Worm (Caenorhabditis elegans): ENCODE data around the gene emc-6.

The emc-6 gene

ce11 chrIV:7747838-7748237 lies 38.3 kb upstream of the emc-6 start, which contains the start of gene klo-1:
klo-1 (minus strand) TSS chrIV:7748225.
- no peak for TF ChIP-seq alr-1 (tag; optimal IDR thresholded peaks at IDR 0.05)
- peak; percentile 38 for TF ChIP-seq sma-9 (GFP tag; optimal IDR thresholded peaks at IDR 0.05)
- TF ChIP-seq sma-9 (tag; optimal IDR thresholded peaks at IDR 0.05), result no peak
- TF ChIP-seq Y55F3AM.14 (GFP tag; optimal IDR thresholded peaks at IDR 0.05), result no peak
- TF ChIP-seq fos-1 (tag; optimal IDR thresholded peaks at IDR 0.05), result peak; percentile 83
- no peak for TF ChIP-seq unc-55 (GFP tag; optimal IDR thresholded peaks at IDR 0.05)
- TF ChIP-seq crh-2 (tag; optimal IDR thresholded peaks at IDR 0.05), result peak; percentile 54

- TF ChIP-seq snpc-4 (tag; optimal IDR thresholded peaks at IDR 0.05) (no peak), nhr-129 (tag; optimal IDR thresholded peaks at IDR 0.05) (no peak), dmd-4 (tag; optimal IDR thresholded peaks at IDR 0.05) (no peak), mab-5 (tag; optimal IDR thresholded peaks at IDR 0.05) (no peak), nhr-10 (tag; optimal IDR thresholded peaks at IDR 0.05) (no peak), nhr-21 (tag; optimal IDR thresholded peaks at IDR 0.05) (no peak), nhr-237 (tag; optimal IDR thresholded peaks at IDR 0.05) (no peak), ZK546.5 (tag; optimal IDR thresholded peaks at IDR 0.05) (no peak), nhr-11 (tag; optimal IDR thresholded peaks at IDR 0.05) (no peak), ztf-1 (GFP tag; conservative IDR thresholded peaks at IDR 0.05) (no peak), unc-62 (GFP tag; optimal IDR thresholded peaks at IDR 0.05) (no peak), blmp-1 (tag; optimal IDR thresholded peaks at IDR 0.05; ENCODE audit: insufficient read depth) (no peak), ztf-11 (tag; optimal IDR thresholded peaks at IDR 0.05) (no peak), ceh-16 (tag; optimal IDR thresholded peaks at IDR 0.05) (no peak), F13H6.1 (tag; optimal IDR thresholded peaks at IDR 0.05) (no peak), lin-11 (tag; optimal IDR thresholded peaks at IDR 0.05) (no peak), ceh-82 (tag; optimal IDR thresholded peaks at IDR 0.05) (no peak)
Observed at ce11 chrIV:7743539-7743938, 34.0 kb upstream of the emc-6 start, which contains the start of gene npr-35. npr-35 (plus strand) TSS chrIV:7743839.

- TF ChIP-seq nhr-237 (tag; optimal IDR thresholded peaks at IDR 0.05) (no peak), ceh-82 (tag; optimal IDR thresholded peaks at IDR 0.05) (no peak), lin-39 (tag; optimal IDR thresholded peaks at IDR 0.05) (no peak)
Observed at ce11 chrIV:7736616-7737015, 27.1 kb upstream of the emc-6 start.

- TF ChIP-seq lin-13 (GFP tag; optimal IDR thresholded peaks at IDR 0.05), result no peak
- no peak for TF ChIP-seq elt-3 (tag; optimal IDR thresholded peaks at IDR 0.05)
- TF ChIP-seq ama-1 (optimal IDR thresholded peaks at IDR 0.05), result no peak
- no peak for TF ChIP-seq mbf-1 (tag; optimal IDR thresholded peaks at IDR 0.05)
- no peak for TF ChIP-seq unc-55 (GFP tag; optimal IDR thresholded peaks at IDR 0.05)
- no peak for TF ChIP-seq alr-1 (tag; optimal IDR thresholded peaks at IDR 0.05)
- TF ChIP-seq nhr-21 (tag; optimal IDR thresholded peaks at IDR 0.05), result no peak
- no peak for TF ChIP-seq sma-9 (GFP tag; optimal IDR thresholded peaks at IDR 0.05)
- TF ChIP-seq sma-9 (tag; optimal IDR thresholded peaks at IDR 0.05), result no peak
- TF ChIP-seq gmeb-1 (tag; optimal IDR thresholded peaks at IDR 0.05), result no peak
- no peak for TF ChIP-seq lin-11 (tag; optimal IDR thresholded peaks at IDR 0.05)
- no peak for TF ChIP-seq crh-2 (tag; optimal IDR thresholded peaks at IDR 0.05)
- TF ChIP-seq unc-62 (GFP tag; optimal IDR thresholded peaks at IDR 0.05), result no peak
- TF ChIP-seq nhr-77 (tag; optimal IDR thresholded peaks at IDR 0.05), result no peak
- no peak for TF ChIP-seq nhr-23 (tag; optimal IDR thresholded peaks at IDR 0.05)
- no peak for TF ChIP-seq ceh-82 (tag; optimal IDR thresholded peaks at IDR 0.05)
- no peak for TF ChIP-seq ceh-16 (tag; optimal IDR thresholded peaks at IDR 0.05)
- TF ChIP-seq nhr-12 (tag; optimal IDR thresholded peaks at IDR 0.05), result no peak
- TF ChIP-seq skn-1 (tag; optimal IDR thresholded peaks at IDR 0.05), result no peak
- TF ChIP-seq nhr-237 (tag; optimal IDR thresholded peaks at IDR 0.05), result no peak
- TF ChIP-seq peb-1 (tag; optimal IDR thresholded peaks at IDR 0.05), result no peak
Observed at ce11 chrIV:7734619-7735018, 25.1 kb upstream of the emc-6 start, which contains the start of gene clx-1. clx-1 (plus strand) TSS chrIV:7734648.

- TF ChIP-seq nhr-11 (tag; optimal IDR thresholded peaks at IDR 0.05) (no peak), nhr-237 (tag; optimal IDR thresholded peaks at IDR 0.05) (no peak), ztf-11 (tag; optimal IDR thresholded peaks at IDR 0.05) (no peak), Y55F3AM.14 (GFP tag; optimal IDR thresholded peaks at IDR 0.05) (no peak), R02D3.7 (tag; optimal IDR thresholded peaks at IDR 0.05) (no peak), mdl-1 (tag; optimal IDR thresholded peaks at IDR 0.05) (no peak), fos-1 (tag; optimal IDR thresholded peaks at IDR 0.05) (no peak), nhr-6 (tag; optimal IDR thresholded peaks at IDR 0.05) (no peak), sma-3 (GFP tag; optimal IDR thresholded peaks at IDR 0.05) (no peak), sma-9 (GFP tag; optimal IDR thresholded peaks at IDR 0.05) (no peak), sma-9 (tag; optimal IDR thresholded peaks at IDR 0.05) (no peak), nhr-25 (tag; optimal IDR thresholded peaks at IDR 0.05) (no peak), egl-27 (tag; optimal IDR thresholded peaks at IDR 0.05) (no peak), lin-11 (tag; optimal IDR thresholded peaks at IDR 0.05) (no peak), snpc-4 (tag; optimal IDR thresholded peaks at IDR 0.05) (no peak), ceh-82 (tag; optimal IDR thresholded peaks at IDR 0.05) (no peak), lin-13 (GFP tag; optimal IDR thresholded peaks at IDR 0.05) (no peak), sem-4 (tag; optimal IDR thresholded peaks at IDR 0.05) (no peak), mab-5 (tag; optimal IDR thresholded peaks at IDR 0.05) (no peak), alr-1 (tag; optimal IDR thresholded peaks at IDR 0.05) (no peak), dmd-4 (tag; optimal IDR thresholded peaks at IDR 0.05) (no peak)
Observed at ce11 chrIV:7734173-7734572, 24.6 kb upstream of the emc-6 start.
